Worm (Caenorhabditis elegans): ENCODE data around the gene D2045.9.

ce11 chrIII:10524823-10525222 is 49.8 kb downstream of the D2045.9 start:
- TF ChIP-seq flt-1 (GFP tag; IDR thresholded peaks at IDR 0.05) (no peak), cog-1 (tag; optimal IDR thresholded peaks at IDR 0.05) (no peak), ztf-23 (GFP tag; IDR thresholded peaks at IDR 0.05) (no peak), T22C8.4 (GFP tag; IDR thresholded peaks at IDR 0.05) (no peak)

All from whole organism, midembryonic.